Fruit fly (Drosophila melanogaster): ENCODE data around the gene elm.

dm6 chr3R:5654692-5655181 lies at the start of gene elm, which contains the start of gene MED27:
- TF ChIP-seq CTCF (optimal IDR thresholded peaks at IDR 0.05), result no peak
- no peak for TF ChIP-seq CG8478 (optimal IDR thresholded peaks at IDR 0.05)
